Worm (Caenorhabditis elegans): ENCODE data around the gene F07G11.1.

- TF ChIP-seq F13C5.2 (tag; optimal IDR thresholded peaks at IDR 0.05) (no peak), ama-1 (optimal IDR thresholded peaks at IDR 0.05) (no peak), ceh-36 (tag; optimal IDR thresholded peaks at IDR 0.05) (no peak)
These were observed 9.9 kb upstream of the F07G11.1 start, which contains the start of gene srj-32 for ce11 chrV:7297263-7297662.
